Worm (Caenorhabditis elegans): ENCODE results near the gene pals-17.
A peak's percentile ranks its signal among the peaks of the same experiment; 100 is the strongest.

pals-17 gene

DNA sequence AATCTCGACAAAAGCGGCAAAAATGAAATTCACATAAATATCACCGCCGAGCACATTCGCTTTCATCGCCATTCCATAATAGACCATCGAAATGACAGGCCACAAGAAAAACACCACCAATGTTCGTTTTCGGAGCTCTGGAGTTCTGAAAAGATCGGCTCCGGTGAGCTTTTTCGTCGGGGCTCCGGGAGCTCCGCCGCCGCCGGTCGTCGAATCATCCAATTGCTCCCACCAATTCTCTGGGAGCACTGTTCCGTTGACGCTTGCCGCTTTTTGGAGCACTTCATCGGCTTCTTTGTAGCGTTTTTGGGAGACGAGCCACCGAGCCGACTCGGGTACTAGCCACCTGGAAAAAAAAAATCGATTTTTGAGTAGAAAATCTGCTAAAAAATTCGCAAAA lies 29.8 kb upstream of the pals-17 start:
- TF ChIP-seq sma-9 (GFP tag; optimal IDR thresholded peaks at IDR 0.05) (no peak), sma-9 (tag; optimal IDR thresholded peaks at IDR 0.05) (no peak), skn-1 (tag; optimal IDR thresholded peaks at IDR 0.05) (no peak), nhr-23 (tag; optimal IDR thresholded peaks at IDR 0.05) (no peak), zag-1 (tag; optimal IDR thresholded peaks at IDR 0.05) (no peak), snpc-4 (tag; optimal IDR thresholded peaks at IDR 0.05) (no peak), Y55F3AM.14 (GFP tag; optimal IDR thresholded peaks at IDR 0.05) (no peak)

DNA sequence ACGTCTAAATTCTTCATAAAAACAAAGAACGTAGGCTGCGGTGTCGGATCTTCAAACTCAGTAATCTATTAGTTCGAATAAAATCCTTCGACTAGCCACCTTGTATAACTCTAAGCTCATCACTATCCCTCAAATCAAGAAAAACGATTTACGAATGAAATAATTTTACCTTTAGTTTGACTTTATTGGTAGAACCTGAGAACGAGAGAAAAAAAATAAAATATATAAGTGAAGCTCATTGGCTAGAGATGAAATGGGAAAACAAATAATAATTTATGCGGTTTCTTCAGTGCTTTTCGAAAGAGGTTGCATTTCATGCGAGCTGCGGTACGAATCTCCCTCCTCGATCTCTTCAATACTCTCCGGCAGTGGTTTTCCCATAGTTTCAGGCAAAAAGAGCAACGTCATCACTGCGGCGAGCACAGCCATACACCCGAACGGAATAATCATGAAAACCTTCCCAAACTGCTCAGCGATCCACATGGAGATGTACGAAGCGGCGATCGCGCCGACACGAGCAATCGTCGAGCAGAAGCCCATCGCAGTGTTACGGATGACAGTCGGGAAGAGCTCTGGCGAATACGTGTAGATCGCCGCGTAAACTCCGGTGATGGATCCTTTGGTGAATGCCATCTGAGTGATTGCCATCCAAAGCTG lies 28.2 kb upstream of the pals-17 start:
- no peak for TF ChIP-seq skn-1 (tag; optimal IDR thresholded peaks at IDR 0.05)
- peak; percentile 58 for TF ChIP-seq nhr-77 (tag; optimal IDR thresholded peaks at IDR 0.05)
- no peak for TF ChIP-seq nhr-10 (tag; optimal IDR thresholded peaks at IDR 0.05)
- TF ChIP-seq C34F6.9 (tag; optimal IDR thresholded peaks at IDR 0.05): peak; percentile 9
- TF ChIP-seq nhr-11 (tag; optimal IDR thresholded peaks at IDR 0.05): peak; percentile 61
- peak; percentile 61 for TF ChIP-seq fos-1 (tag; optimal IDR thresholded peaks at IDR 0.05)
- no peak for TF ChIP-seq mab-5 (tag; optimal IDR thresholded peaks at IDR 0.05)
- no peak for TF ChIP-seq elt-3 (tag; optimal IDR thresholded peaks at IDR 0.05)
- no peak for TF ChIP-seq nhr-23 (tag; optimal IDR thresholded peaks at IDR 0.05)
- TF ChIP-seq aly-2 (tag; optimal IDR thresholded peaks at IDR 0.05): peak; percentile 49
- no peak for TF ChIP-seq lin-39 (tag; optimal IDR thresholded peaks at IDR 0.05)
- TF ChIP-seq ztf-1 (GFP tag; conservative IDR thresholded peaks at IDR 0.05): 0 out of 2 replicates have a peak, but pooled peaks have one; percentile 68
- TF ChIP-seq lin-11 (tag; optimal IDR thresholded peaks at IDR 0.05): no peak
- peak; percentile 49 for TF ChIP-seq nhr-129 (tag; optimal IDR thresholded peaks at IDR 0.05)
- peak; percentile 28 for TF ChIP-seq gmeb-1 (tag; optimal IDR thresholded peaks at IDR 0.05)
- TF ChIP-seq elt-1 (tag; optimal IDR thresholded peaks at IDR 0.05): no peak
- TF ChIP-seq ceh-16 (tag; optimal IDR thresholded peaks at IDR 0.05): peak; percentile 13
- TF ChIP-seq lsy-2 (tag; optimal IDR thresholded peaks at IDR 0.05): peak; percentile 73 to 83
- TF ChIP-seq sem-4 (tag; optimal IDR thresholded peaks at IDR 0.05): peak; percentile 45
- TF ChIP-seq Y55F3AM.14 (GFP tag; optimal IDR thresholded peaks at IDR 0.05): peak; percentile 79
- TF ChIP-seq blmp-1 (tag; optimal IDR thresholded peaks at IDR 0.05; ENCODE audit: insufficient read depth): no peak
- TF ChIP-seq R02D3.7 (tag; optimal IDR thresholded peaks at IDR 0.05): no peak
- TF ChIP-seq ztf-4 (tag; optimal IDR thresholded peaks at IDR 0.05): peak; percentile 82
- TF ChIP-seq snpc-4 (tag; optimal IDR thresholded peaks at IDR 0.05): no peak
- no peak for TF ChIP-seq peb-1 (tag; optimal IDR thresholded peaks at IDR 0.05)
- TF ChIP-seq unc-62 (GFP tag; optimal IDR thresholded peaks at IDR 0.05): no peak
- TF ChIP-seq nhr-6 (tag; optimal IDR thresholded peaks at IDR 0.05): peak; percentile 42
- peak; percentile 18 for TF ChIP-seq mbf-1 (tag; optimal IDR thresholded peaks at IDR 0.05)
- TF ChIP-seq crh-2 (tag; optimal IDR thresholded peaks at IDR 0.05): peak; percentile 65
- TF ChIP-seq sma-3 (GFP tag; optimal IDR thresholded peaks at IDR 0.05): peak; percentile 70
- TF ChIP-seq alr-1 (tag; optimal IDR thresholded peaks at IDR 0.05): no peak
- TF ChIP-seq unc-55 (GFP tag; optimal IDR thresholded peaks at IDR 0.05): peak; percentile 38
- peak; percentile 59 for TF ChIP-seq nhr-25 (tag; optimal IDR thresholded peaks at IDR 0.05)
- peak; percentile 54 for TF ChIP-seq sma-9 (GFP tag; optimal IDR thresholded peaks at IDR 0.05)
- no peak for TF ChIP-seq sma-9 (tag; optimal IDR thresholded peaks at IDR 0.05)
- TF ChIP-seq nhr-237 (tag; optimal IDR thresholded peaks at IDR 0.05): peak; percentile 68
- TF ChIP-seq ama-1 (optimal IDR thresholded peaks at IDR 0.05): peak; percentile 90
- TF ChIP-seq nhr-12 (tag; optimal IDR thresholded peaks at IDR 0.05): no peak
- peak; percentile 76 for TF ChIP-seq ZK546.5 (tag; optimal IDR thresholded peaks at IDR 0.05)
- peak; percentile 24 for TF ChIP-seq F13H6.1 (tag; optimal IDR thresholded peaks at IDR 0.05)
- TF ChIP-seq lin-13 (GFP tag; optimal IDR thresholded peaks at IDR 0.05): peak; percentile 88
- TF ChIP-seq ceh-82 (tag; optimal IDR thresholded peaks at IDR 0.05): no peak
- no peak for TF ChIP-seq zag-1 (tag; optimal IDR thresholded peaks at IDR 0.05)
- TF ChIP-seq dmd-4 (tag; optimal IDR thresholded peaks at IDR 0.05): no peak
- TF ChIP-seq unc-39 (tag; optimal IDR thresholded peaks at IDR 0.05): no peak
- TF ChIP-seq nhr-21 (tag; optimal IDR thresholded peaks at IDR 0.05): peak; percentile 74
- TF ChIP-seq egl-27 (tag; optimal IDR thresholded peaks at IDR 0.05): no peak
- TF ChIP-seq mdl-1 (tag; optimal IDR thresholded peaks at IDR 0.05): no peak
- TF ChIP-seq ztf-11 (tag; optimal IDR thresholded peaks at IDR 0.05): no peak

Data from whole organism, L2 larva.